Worm (Caenorhabditis elegans) whole organism, young adult: ENCODE data around the gene C25H3.7.

Experiments used
- ccch-3 ChIP-seq: fragments of 200-800 bp; sonication (Bioruptor generic); optimal IDR thresholded peaks from 2 replicates; lab custom pipeline; 2018; ENCODE audit warnings: mild to moderate bottlenecking, missing genetic modification characterization, missing compliant biosample characterization
- nhr-120 ChIP-seq: fragments of 200-800 bp; sonication (Bioruptor generic); IDR thresholded peaks from 2 replicates; pipeline ENCODE4 v1.3.6; 2022; ENCODE audit warnings: missing genetic modification characterization, missing compliant biosample characterization
- snpc-4 ChIP-seq, 5 experiments: fragments of 150-350 bp in 1 of 5; sonication (generic microtip) in 4 of 5; optimal IDR thresholded peaks; 2 replicates each; lab custom pipeline; 2014 to 2018; ENCODE audit warnings: missing genetic modification characterization in 5 of 5, missing biosample characterization in 3 of 5, antibody characterized with exemption in 2 of 5, mild to moderate bottlenecking in 2 of 5, missing compliant biosample characterization in 2 of 5, missing genotype in 2 of 5, moderate library complexity in 2 of 5, missing genetic modification reagents in 1 of 5

ce11 chrII:5640362-5641079, 28.2 kb downstream of the C25H3.7 start:
- TF ChIP-seq nhr-120: no peak
- no peak for TF ChIP-seq snpc-4 (GFP tag; optimal IDR thresholded peaks at IDR 0.05; lab: Kevin White, UChicago)
- no peak for TF ChIP-seq snpc-4 (tag; optimal IDR thresholded peaks at IDR 0.05; lab: Kevin White, UChicago)
- no peak for TF ChIP-seq ccch-3 (GFP tag; lab: Kevin White, UChicago)
